Worm (Caenorhabditis elegans) whole organism, early embryonic: Measurements from ENCODE around the gene C25H3.14.

Experiments used
- ama-1 ChIP-seq: fragments of 150-350 bp; optimal IDR thresholded peaks from 2 replicates; lab custom pipeline; 2014
- ceh-13 ChIP-seq: fragments of 200-800 bp; sonication (Bioruptor generic); optimal IDR thresholded peaks from 2 replicates; lab custom pipeline; 2018; ENCODE audit warnings: mild to moderate bottlenecking, missing genetic modification characterization, missing compliant biosample characterization
- ets-7 ChIP-seq: sonication (generic microtip); optimal IDR thresholded peaks from 2 replicates; lab custom pipeline; 2016; ENCODE audit warnings: missing genotype, missing genetic modification characterization, missing compliant biosample characterization

DNA sequence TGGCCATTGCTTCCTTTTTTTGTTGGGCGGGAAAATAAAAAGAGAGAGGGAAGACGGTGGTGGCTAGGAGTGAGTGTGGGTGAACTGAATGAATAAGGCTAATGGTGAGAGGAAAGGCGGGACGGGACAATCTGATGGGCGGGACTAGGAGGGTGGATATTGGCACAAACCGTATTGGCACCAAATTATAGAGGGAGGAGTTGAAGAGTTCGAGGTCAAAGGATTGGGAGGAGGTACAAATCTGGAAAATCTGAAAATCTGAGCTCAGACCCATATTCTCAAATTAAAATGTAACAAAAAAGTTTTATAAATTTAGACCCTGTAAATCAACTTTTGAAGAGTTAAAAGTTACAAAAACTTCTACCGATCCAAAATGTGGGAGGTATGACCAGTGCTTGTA lies 43.9 kb downstream of the C25H3.14 start, which contains the start of gene hlh-14:
- no peak for TF ChIP-seq ets-7 (tag; lab: Kevin White, UChicago)
- TF ChIP-seq ama-1 (lab: Kevin White, UChicago): no peak
- no peak for TF ChIP-seq ceh-13 (GFP tag; lab: Kevin White, UChicago)
